Fruit fly (Drosophila melanogaster): Measurements from ENCODE around the gene CG7920.

Gene CG7920

DNA sequence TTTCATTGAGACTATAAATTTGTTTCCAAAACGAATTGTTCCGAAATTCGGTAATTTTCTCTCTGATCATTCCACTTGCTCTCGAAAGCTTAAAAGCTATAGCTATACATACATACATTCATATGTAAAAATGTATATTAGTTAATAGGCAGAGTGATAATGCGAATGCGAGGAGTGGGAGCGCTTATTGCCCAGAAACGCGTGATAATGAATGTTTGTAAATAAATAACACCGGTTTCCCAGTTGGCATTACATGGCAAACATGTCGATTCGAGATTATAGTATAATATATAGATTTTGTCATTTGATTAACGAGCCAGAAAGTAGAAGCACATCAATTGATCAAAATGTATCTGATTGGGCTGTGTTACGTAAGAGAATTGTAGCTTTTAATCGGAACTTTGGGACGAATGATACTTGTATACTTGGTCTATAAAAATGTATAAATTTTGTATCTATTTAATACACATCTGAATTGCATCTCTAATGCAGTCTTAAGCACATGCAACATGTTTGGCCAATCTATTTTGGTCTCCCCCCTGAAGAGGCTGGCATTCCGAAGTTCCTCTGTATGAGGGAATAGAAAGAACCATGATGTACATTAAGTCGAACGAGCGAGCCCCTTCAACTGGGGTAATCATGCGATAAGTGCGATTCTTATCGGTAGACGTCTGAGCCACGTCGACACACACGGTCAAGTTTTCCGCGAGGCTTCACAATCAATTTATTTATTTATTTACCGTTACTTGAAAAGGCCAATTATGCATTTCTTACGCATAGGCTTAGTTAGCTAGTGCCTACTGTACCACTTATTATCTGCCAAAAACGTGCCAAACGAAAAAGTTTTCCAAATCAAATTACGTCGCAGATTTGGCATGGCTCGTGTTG lies 2.2 kb downstream of the CG7920 start (continued):
- TF ChIP-seq CG6765 (GFP tag; optimal IDR thresholded peaks at IDR 0.05) (peak; percentile 31), gro (GFP tag; optimal IDR thresholded peaks at IDR 0.05) (no peak), CG10267 (tag; optimal IDR thresholded peaks at IDR 0.05) (no peak), kah (GFP tag; optimal IDR thresholded peaks at IDR 0.05) (no peak), pita (GFP tag; optimal IDR thresholded peaks at IDR 0.05) (no peak), lilli (GFP tag; optimal IDR thresholded peaks at IDR 0.05) (peak; percentile 19), tup (GFP tag; optimal IDR thresholded peaks at IDR 0.05) (no peak), CG13296 (GFP tag; optimal IDR thresholded peaks at IDR 0.05) (no peak), jigr1 (GFP tag; IDR thresholded peaks at IDR 0.05) (no peak), CG5953 (GFP tag; IDR thresholded peaks at IDR 0.05) (no peak), CG8281 (tag; optimal IDR thresholded peaks at IDR 0.05) (no peak), bab2 (GFP tag; optimal IDR thresholded peaks at IDR 0.05) (no peak), CG10543 (GFP tag; optimal IDR thresholded peaks at IDR 0.05) (peak; percentile 18), CG11695 (GFP tag; IDR thresholded peaks at IDR 0.05) (0 out of 3 replicates have a peak, but pooled peaks have one; percentile 35), br (optimal IDR thresholded peaks at IDR 0.05) (no peak), caup (GFP tag; optimal IDR thresholded peaks at IDR 0.05; ENCODE audit: severe bottlenecking) (peak; percentile 7), Dfd (GFP tag; optimal IDR thresholded peaks at IDR 0.05) (no peak), lab (GFP tag; optimal IDR thresholded peaks at IDR 0.05) (peak; percentile 56), fu2 (GFP tag; optimal IDR thresholded peaks at IDR 0.05) (no peak), CG13424 (tag; optimal IDR thresholded peaks at IDR 0.05) (no peak), luna (GFP tag; optimal IDR thresholded peaks at IDR 0.05) (no peak), CG6683 (GFP tag; optimal IDR thresholded peaks at IDR 0.05) (no peak), CG2199 (GFP tag; IDR thresholded peaks at IDR 0.05) (no peak), CG12299 (tag; optimal IDR thresholded peaks at IDR 0.05) (no peak), CG17912 (GFP tag; optimal IDR thresholded peaks at IDR 0.05) (no peak), wek (GFP tag; optimal IDR thresholded peaks at IDR 0.05) (no peak), CG12071 (GFP tag; optimal IDR thresholded peaks at IDR 0.05) (no peak), CG11247 (GFP tag; IDR thresholded peaks at IDR 0.05) (0 out of 2 replicates have a peak, but pooled peaks have one; percentile 27), tin (GFP tag; optimal IDR thresholded peaks at IDR 0.05) (no peak), Vsx1 (GFP tag; optimal IDR thresholded peaks at IDR 0.05) (peak; percentile 20), Pdp1 (GFP tag; optimal IDR thresholded peaks at IDR 0.05) (peak in 1 of 2 experiments; percentile 88), fd102C (GFP tag; optimal IDR thresholded peaks at IDR 0.05) (no peak), Bteb2 (GFP tag; optimal IDR thresholded peaks at IDR 0.05) (no peak), lov (optimal IDR thresholded peaks at IDR 0.05) (no peak), lov (GFP tag; IDR thresholded peaks at IDR 0.05) (no peak), Sin3A (optimal IDR thresholded peaks at IDR 0.05) (no peak), Mad (GFP tag; optimal IDR thresholded peaks at IDR 0.05) (no peak), hth (optimal IDR thresholded peaks at IDR 0.05) (no peak), H2.0 (GFP tag; IDR thresholded peaks at IDR 0.05) (0 out of 2 replicates have a peak, but pooled peaks have one; percentile 19), tna (GFP tag; IDR thresholded peaks at IDR 0.05; ENCODE audit: partially characterized antibody) (no peak), CG33557 (GFP tag; optimal IDR thresholded peaks at IDR 0.05) (no peak), CG8359 (GFP tag; optimal IDR thresholded peaks at IDR 0.05; ENCODE audit: borderline replicate concordance) (no peak), CG8944 (GFP tag; optimal IDR thresholded peaks at IDR 0.05) (no peak), CG9876 (GFP tag; optimal IDR thresholded peaks at IDR 0.05) (no peak), CG8089 (GFP tag; optimal IDR thresholded peaks at IDR 0.05) (no peak), gfzf (GFP tag; optimal IDR thresholded peaks at IDR 0.05) (no peak), hkb (optimal IDR thresholded peaks at IDR 0.05) (no peak), hkb (GFP tag; IDR thresholded peaks at IDR 0.05) (peak; percentile 47), klu (GFP tag; IDR thresholded peaks at IDR 0.05) (no peak), Taf1 (GFP tag; IDR thresholded peaks at IDR 0.05) (peak; percentile 35; the same call in 1 of the 2 replicates)
